Fruit fly (Drosophila melanogaster): ENCODE measurements around the gene CG12268.
A peak's percentile ranks its signal among the peaks of the same experiment; 100 is the strongest.

Gene CG12268

DNA sequence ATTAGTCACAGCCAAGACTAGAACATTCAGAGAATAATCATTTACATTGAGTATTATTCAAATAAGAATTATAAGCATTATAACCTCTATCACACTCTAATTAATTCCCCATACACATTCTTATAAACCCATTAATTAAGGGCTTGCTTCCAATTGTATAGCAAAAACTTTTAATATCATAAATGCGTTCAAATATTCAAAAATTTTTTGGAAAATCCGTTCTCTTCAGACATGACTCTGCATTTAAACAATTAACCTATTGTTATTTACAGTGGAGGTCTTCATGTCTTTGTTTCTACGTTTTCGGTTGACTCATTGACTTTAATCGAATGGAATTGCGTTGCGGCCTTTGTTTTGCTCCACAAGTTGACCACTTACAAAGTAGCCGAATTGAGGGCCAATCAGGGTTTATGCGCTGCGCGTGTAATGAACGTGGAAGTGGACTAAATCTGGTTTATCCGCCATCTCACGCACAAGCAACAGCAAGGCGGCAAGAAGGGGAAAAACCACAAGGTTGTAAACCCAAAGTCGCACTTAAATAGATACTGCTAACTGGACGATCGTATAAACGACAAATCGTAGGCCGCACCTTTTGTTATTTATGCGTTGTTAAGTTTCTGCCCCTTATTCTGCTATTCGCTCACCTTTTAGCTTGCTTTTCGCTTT lies 27.2 kb downstream of the CG12268 start (continued):
- TF ChIP-seq H2.0 (GFP tag; IDR thresholded peaks at IDR 0.05) (peak; percentile 44), B-H2 (GFP tag; optimal IDR thresholded peaks at IDR 0.05) (peak; percentile 85), YL-1 (GFP tag; optimal IDR thresholded peaks at IDR 0.05) (no peak), CG8388 (GFP tag; optimal IDR thresholded peaks at IDR 0.05) (no peak), CG14050 (GFP tag; IDR thresholded peaks at IDR 0.05) (peak; percentile 40; the same call in 1 of the 3 replicates), B-H1 (GFP tag; IDR thresholded peaks at IDR 0.05) (peak; percentile 30; the same call in 1 of the 3 replicates), CG2712 (tag; optimal IDR thresholded peaks at IDR 0.05) (no peak), Hey (tag; optimal IDR thresholded peaks at IDR 0.05) (peak; percentile 14), bigmax (GFP tag; optimal IDR thresholded peaks at IDR 0.05) (no peak), CG11456 (GFP tag; IDR thresholded peaks at IDR 0.05) (peak; percentile 81), row (GFP tag; IDR thresholded peaks at IDR 0.05) (peak; percentile 76), jumu (GFP tag; optimal IDR thresholded peaks at IDR 0.05) (peak; percentile 43), hbn (GFP tag; IDR thresholded peaks at IDR 0.05; ENCODE audit: partially characterized antibody) (no peak), CG4820 (GFP tag; optimal IDR thresholded peaks at IDR 0.05) (peak; percentile 88), CG3281 (GFP tag; optimal IDR thresholded peaks at IDR 0.05) (peak; percentile 54), Tbp (GFP tag; optimal IDR thresholded peaks at IDR 0.05) (no peak), CG6689 (GFP tag; IDR thresholded peaks at IDR 0.05) (peak; percentile 52), CG10147 (GFP tag; optimal IDR thresholded peaks at IDR 0.05) (peak; percentile 60), CG14860 (GFP tag; IDR thresholded peaks at IDR 0.05; ENCODE audit: partially characterized antibody) (no peak), CG7271 (tag; optimal IDR thresholded peaks at IDR 0.05) (no peak), BtbVII (GFP tag; optimal IDR thresholded peaks at IDR 0.05) (no peak), cad (GFP tag; optimal IDR thresholded peaks at IDR 0.05) (no peak), pan (optimal IDR thresholded peaks at IDR 0.05) (no peak), pan (GFP tag; optimal IDR thresholded peaks at IDR 0.05 in 1 of 2, IDR thresholded peaks at IDR 0.05 in 1 of 2) (peak in 1 of 2 experiments; percentile 38), HmgD (GFP tag; optimal IDR thresholded peaks at IDR 0.05) (no peak), oc (tag; optimal IDR thresholded peaks at IDR 0.05) (peak; percentile 59), Mad (GFP tag; optimal IDR thresholded peaks at IDR 0.05) (no peak), br (optimal IDR thresholded peaks at IDR 0.05) (no peak), CG13775 (GFP tag; optimal IDR thresholded peaks at IDR 0.05) (no peak), CoRest (tag; optimal IDR thresholded peaks at IDR 0.05) (no peak), cas (GFP tag; IDR thresholded peaks at IDR 0.05) (0 out of 2 replicates have a peak, but pooled peaks have one; percentile 40), sr (GFP tag; IDR thresholded peaks at IDR 0.05) (no peak), CG4617 (GFP tag; optimal IDR thresholded peaks at IDR 0.05; ENCODE audit: borderline replicate concordance) (no peak), Asciz (GFP tag; optimal IDR thresholded peaks at IDR 0.05) (no peak), CG1233 (GFP tag; optimal IDR thresholded peaks at IDR 0.05) (peak; percentile 20), ERR (GFP tag; optimal IDR thresholded peaks at IDR 0.05) (no peak), unpg (GFP tag; optimal IDR thresholded peaks at IDR 0.05) (peak; percentile 43), CG31388 (GFP tag; optimal IDR thresholded peaks at IDR 0.05) (no peak), CG31365 (tag; optimal IDR thresholded peaks at IDR 0.05) (peak; percentile 28), CG11093 (GFP tag; IDR thresholded peaks at IDR 0.05) (0 out of 3 replicates have a peak, but pooled peaks have one; percentile 16), Bteb2 (GFP tag; optimal IDR thresholded peaks at IDR 0.05) (no peak), CG7928 (GFP tag; optimal IDR thresholded peaks at IDR 0.05) (no peak), dpn (GFP tag; optimal IDR thresholded peaks at IDR 0.05) (peak in 1 of 2 experiments; percentile 25), Xbp1 (GFP tag; optimal IDR thresholded peaks at IDR 0.05) (peak; percentile 16), run (tag; optimal IDR thresholded peaks at IDR 0.05) (peak; percentile 20), slbo (GFP tag; IDR thresholded peaks at IDR 0.05) (peak; percentile 87), dimm (GFP tag; IDR thresholded peaks at IDR 0.05) (no peak), CG32772 (GFP tag; IDR thresholded peaks at IDR 0.05) (0 out of 2 replicates have a peak, but pooled peaks have one; percentile 10), grn (GFP tag; optimal IDR thresholded peaks at IDR 0.05) (peak; percentile 8), stwl (tag; optimal IDR thresholded peaks at IDR 0.05) (no peak), CG18476 (GFP tag; optimal IDR thresholded peaks at IDR 0.05) (no peak)

Measured in whole organism, embryonic.